Worm (Caenorhabditis elegans): Measurements from ENCODE around the gene unc-1.
A peak's percentile ranks its signal among the peaks of the same experiment; 100 is the strongest.

The unc-1 gene

ce11 chrX:1025010-1025409, 37.2 kb downstream of the unc-1 start, which contains the start of gene F55A4.3:
TSS of gene F55A4.3 (minus strand) at chrX:1025110.
- no peak for TF ChIP-seq lin-32 (GFP tag; optimal IDR thresholded peaks at IDR 0.05)
- no peak for TF ChIP-seq ceh-83 (GFP tag; optimal IDR thresholded peaks at IDR 0.05)
- no peak for TF ChIP-seq ceh-43 (GFP tag; optimal IDR thresholded peaks at IDR 0.05)
- TF ChIP-seq elt-3 (tag; optimal IDR thresholded peaks at IDR 0.05): no peak
- TF ChIP-seq ham-2 (GFP tag; optimal IDR thresholded peaks at IDR 0.05): no peak
- no peak for TF ChIP-seq mab-5 (tag; optimal IDR thresholded peaks at IDR 0.05)
- no peak for TF ChIP-seq tbx-8 (GFP tag; optimal IDR thresholded peaks at IDR 0.05)
- no peak for TF ChIP-seq flh-1 (GFP tag; optimal IDR thresholded peaks at IDR 0.05)
- TF ChIP-seq unc-39 (tag; optimal IDR thresholded peaks at IDR 0.05): no peak
- no peak for TF ChIP-seq ceh-39 (tag; optimal IDR thresholded peaks at IDR 0.05)
- TF ChIP-seq ces-1 (GFP tag; optimal IDR thresholded peaks at IDR 0.05): no peak
- no peak for TF ChIP-seq snpc-4 (tag; optimal IDR thresholded peaks at IDR 0.05)
- TF ChIP-seq nhr-12 (tag; optimal IDR thresholded peaks at IDR 0.05): no peak
- no peak for TF ChIP-seq mls-2 (tag; optimal IDR thresholded peaks at IDR 0.05)
- no peak for TF ChIP-seq zip-8 (tag; optimal IDR thresholded peaks at IDR 0.05)
- TF ChIP-seq lsy-2 (tag; optimal IDR thresholded peaks at IDR 0.05): no peak
- no peak for TF ChIP-seq nhr-76 (tag; optimal IDR thresholded peaks at IDR 0.05)
- TF ChIP-seq unc-120 (tag; optimal IDR thresholded peaks at IDR 0.05; ENCODE audit: poor library complexity, severe bottlenecking): no peak

DNA sequence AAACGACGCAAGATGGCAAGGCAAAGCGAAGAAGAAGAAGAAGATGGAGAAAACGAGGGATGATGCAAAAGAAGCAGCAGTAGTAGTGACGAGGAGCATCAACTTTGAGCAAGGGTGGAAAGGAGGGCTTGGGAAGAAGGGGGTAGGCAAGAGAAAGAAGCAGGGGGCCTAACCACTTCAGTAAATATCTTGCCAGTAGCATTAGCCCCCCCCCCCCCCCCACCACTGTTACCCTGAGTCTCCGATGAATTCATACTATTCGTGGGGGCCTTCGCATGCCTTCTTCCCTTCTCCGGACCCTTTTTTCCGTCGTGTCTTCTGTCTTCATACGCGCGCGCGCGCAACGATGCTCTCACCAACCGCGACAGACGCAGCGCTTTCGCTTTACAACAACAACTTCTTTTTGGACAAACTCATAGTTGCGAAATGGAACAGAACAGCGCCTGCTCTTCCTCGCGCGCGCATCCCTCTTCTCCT, 40.4 kb downstream of the unc-1 start:
- TF ChIP-seq hlh-1 (tag; optimal IDR thresholded peaks at IDR 0.05) (peak; percentile 21), unc-62 (GFP tag; optimal IDR thresholded peaks at IDR 0.05) (no peak), sptf-1 (tag; optimal IDR thresholded peaks at IDR 0.05) (peak; percentile 13), nhr-28 (tag; optimal IDR thresholded peaks at IDR 0.05) (no peak), mls-2 (tag; optimal IDR thresholded peaks at IDR 0.05) (peak; percentile 75), nhr-76 (tag; optimal IDR thresholded peaks at IDR 0.05) (no peak), elt-3 (tag; optimal IDR thresholded peaks at IDR 0.05) (no peak), drap-1 (GFP tag; optimal IDR thresholded peaks at IDR 0.05) (peak; percentile 25), ces-1 (GFP tag; optimal IDR thresholded peaks at IDR 0.05) (peak; percentile 62), cnd-1 (tag; optimal IDR thresholded peaks at IDR 0.05) (peak; percentile 58), M03D4.4 (tag; optimal IDR thresholded peaks at IDR 0.05) (peak; percentile 43), ham-2 (GFP tag; optimal IDR thresholded peaks at IDR 0.05) (peak; percentile 49), zip-8 (tag; optimal IDR thresholded peaks at IDR 0.05) (no peak), unc-120 (tag; optimal IDR thresholded peaks at IDR 0.05; ENCODE audit: poor library complexity, severe bottlenecking) (peak; percentile 25), lin-13 (tag; optimal IDR thresholded peaks at IDR 0.05) (no peak)

ce11 chrX:1018586-1018985, 43.7 kb downstream of the unc-1 start:
- peak; percentile 2 for TF ChIP-seq nhr-237 (tag; optimal IDR thresholded peaks at IDR 0.05)
- peak; percentile 12 for TF ChIP-seq M03D4.4 (tag; optimal IDR thresholded peaks at IDR 0.05)
- peak; percentile 99 for TF ChIP-seq ces-1 (GFP tag; optimal IDR thresholded peaks at IDR 0.05)
- TF ChIP-seq mep-1 (tag; optimal IDR thresholded peaks at IDR 0.05): no peak
- TF ChIP-seq mls-2 (tag; optimal IDR thresholded peaks at IDR 0.05): peak; percentile 40
- TF ChIP-seq flh-1 (GFP tag; optimal IDR thresholded peaks at IDR 0.05): no peak

DNA sequence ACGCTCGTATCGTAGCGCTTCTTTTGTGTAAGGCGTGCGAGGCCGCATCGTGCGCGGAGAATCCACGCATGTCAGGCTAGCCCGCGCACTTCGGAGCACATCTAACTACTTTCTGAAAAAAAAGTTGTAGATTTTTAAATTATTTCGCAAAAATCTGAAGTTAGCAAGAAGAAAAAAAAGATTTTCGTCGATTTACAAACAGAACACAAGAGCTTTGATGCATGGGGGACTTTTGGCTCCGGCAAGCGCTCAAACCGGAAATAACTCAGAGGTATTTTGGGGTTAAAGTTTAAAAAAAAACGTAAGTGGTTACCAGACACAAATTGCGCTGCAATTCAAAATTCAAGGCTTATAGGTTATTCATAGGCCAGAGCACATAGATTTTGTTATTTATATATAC, 44.8 kb downstream of the unc-1 start, which contains the start of the genes F55A4.13 and nlf-1:
Gene F55A4.13 (minus strand): TSS at position 101 of the 400 bp plus-strand sequence.
Gene nlf-1 (minus strand): TSS at position 112 of the 400 bp plus-strand sequence.
- TF ChIP-seq unc-62 (GFP tag; optimal IDR thresholded peaks at IDR 0.05) (no peak), snpc-4 (tag; optimal IDR thresholded peaks at IDR 0.05) (no peak), unc-120 (tag; optimal IDR thresholded peaks at IDR 0.05; ENCODE audit: poor library complexity, severe bottlenecking) (no peak), hlh-1 (tag; optimal IDR thresholded peaks at IDR 0.05) (no peak), blmp-1 (tag; optimal IDR thresholded peaks at IDR 0.05) (no peak), nhr-28 (tag; optimal IDR thresholded peaks at IDR 0.05) (no peak), pha-4 (tag; optimal IDR thresholded peaks at IDR 0.05) (no peak), mls-2 (tag; optimal IDR thresholded peaks at IDR 0.05) (no peak), lin-32 (GFP tag; optimal IDR thresholded peaks at IDR 0.05) (no peak), lsy-2 (tag; optimal IDR thresholded peaks at IDR 0.05) (no peak), nhr-12 (tag; optimal IDR thresholded peaks at IDR 0.05) (no peak), ham-2 (GFP tag; optimal IDR thresholded peaks at IDR 0.05) (no peak), bed-3 (GFP tag; optimal IDR thresholded peaks at IDR 0.05) (no peak), ceh-39 (tag; optimal IDR thresholded peaks at IDR 0.05) (no peak), zip-8 (tag; optimal IDR thresholded peaks at IDR 0.05) (no peak), ztf-11 (tag; optimal IDR thresholded peaks at IDR 0.05) (no peak), tbx-8 (GFP tag; optimal IDR thresholded peaks at IDR 0.05) (no peak), sptf-1 (tag; optimal IDR thresholded peaks at IDR 0.05) (no peak)
